Fruit fly (Drosophila melanogaster) whole organism, adult: ENCODE results near the gene Hel89B.

Experiments used
- CG11617 ChIP-seq: fragments of 200-800 bp; sonication (Bioruptor generic); optimal IDR thresholded peaks from 2 replicates; lab custom pipeline; 2017; ENCODE audit warnings: mild to moderate bottlenecking, missing biosample characterization, missing genetic modification reagents, missing genetic modification characterization
- CG12768 ChIP-seq: fragments of 200-800 bp; sonication (Bioruptor generic); optimal IDR thresholded peaks from 2 replicates; lab custom pipeline; 2017; ENCODE audit warnings: missing biosample characterization, missing genetic modification characterization, mild to moderate bottlenecking, moderate library complexity, missing genetic modification reagents
- CG14711 ChIP-seq: fragments of 200-800 bp; sonication (Bioruptor generic); optimal IDR thresholded peaks from 2 replicates; lab custom pipeline; 2018; ENCODE audit warnings: missing biosample characterization, mild to moderate bottlenecking, missing genetic modification characterization, moderate library complexity
- CG1620 ChIP-seq: fragments of 200-800 bp; sonication (Bioruptor generic); optimal IDR thresholded peaks from 2 replicates; lab custom pipeline; 2016; ENCODE audit warnings: missing biosample characterization, missing genetic modification characterization
- CG5204 ChIP-seq: fragments of 200-800 bp; sonication (Bioruptor generic); optimal IDR thresholded peaks from 2 replicates; lab custom pipeline; 2016; ENCODE audit warnings: missing biosample characterization, missing genetic modification characterization
- Mnt ChIP-seq: fragments of 200-800 bp; sonication (Bioruptor generic); optimal IDR thresholded peaks from 2 replicates; lab custom pipeline; 2016; ENCODE audit warnings: missing biosample characterization, mild to moderate bottlenecking, missing genetic modification characterization
- bab1 ChIP-seq: fragments of 200-800 bp; sonication (Bioruptor generic); optimal IDR thresholded peaks from 3 replicates; lab custom pipeline; 2019; ENCODE audit warnings: missing biosample characterization, mild to moderate bottlenecking, missing genetic modification characterization, moderate library complexity
- cic ChIP-seq: fragments of 200-800 bp; sonication (Bioruptor generic); optimal IDR thresholded peaks from 2 replicates; lab custom pipeline; 2017; ENCODE audit warnings: missing biosample characterization, mild to moderate bottlenecking, missing genetic modification characterization, moderate library complexity
- cnc ChIP-seq, 2 experiments: fragments of >200 bp; optimal IDR thresholded peaks; 2 replicates each; lab custom pipeline; 2017
- kay ChIP-seq: fragments of 200-800 bp; sonication (Bioruptor generic); peaks from one replicate; lab custom pipeline; 2016; ENCODE audit warnings: missing biosample characterization, missing genetic modification characterization, borderline replicate concordance
- ovo ChIP-seq: fragments of 200-800 bp; sonication (Bioruptor generic); optimal IDR thresholded peaks from 2 replicates; lab custom pipeline; 2016; ENCODE audit warnings: missing biosample characterization, missing genetic modification characterization
- toe ChIP-seq: fragments of 200-800 bp; sonication (Bioruptor generic); optimal IDR thresholded peaks from 2 replicates; lab custom pipeline; 2016; ENCODE audit warnings: missing biosample characterization, missing genetic modification characterization

DNA sequence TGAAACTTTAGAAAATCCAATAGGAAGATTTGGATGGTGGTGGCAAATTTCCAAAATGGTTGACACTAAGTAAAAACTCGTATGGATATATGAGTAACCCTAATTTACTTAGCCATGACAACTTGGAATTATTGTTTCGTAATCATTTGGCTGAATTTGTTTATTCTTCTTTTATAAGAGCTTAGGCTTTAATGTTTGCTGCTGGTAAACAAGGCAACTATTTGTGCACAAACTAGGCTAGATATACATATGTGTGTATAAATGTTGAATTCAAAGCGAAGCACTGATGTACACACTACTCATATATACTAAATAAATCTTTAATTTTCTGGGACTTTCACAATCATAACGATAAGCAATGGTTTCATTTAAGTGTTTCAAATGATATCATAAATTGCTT, 32.8 kb downstream of the Hel89B start:
- TF ChIP-seq CG12768 = peak; percentile 26
- no peak for TF ChIP-seq toe (GFP tag; lab: Kevin White, UChicago)
- TF ChIP-seq bab1 (GFP tag; lab: Kevin White, UChicago) = no peak
- TF ChIP-seq CG11617 (GFP tag; lab: Kevin White, UChicago) = no peak
- no peak for TF ChIP-seq Mnt (GFP tag; lab: Kevin White, UChicago)
- peak; percentile 52 for TF ChIP-seq kay (GFP tag; lab: Kevin White, UChicago)
- TF ChIP-seq cic (GFP tag; lab: Kevin White, UChicago) = no peak
- no peak for TF ChIP-seq CG5204 (GFP tag; lab: Kevin White, UChicago)
- no peak for TF ChIP-seq CG1620
- TF ChIP-seq ovo (GFP tag; lab: Kevin White, UChicago) = peak; percentile 55
- TF ChIP-seq cnc (optimal IDR thresholded peaks at IDR 0.05; lab: Kevin White, UChicago) = no peak
- peak; percentile 25 for TF ChIP-seq CG14711 (tag; lab: Kevin White, UChicago)
